Worm (Caenorhabditis elegans) whole organism, L2 larva: Measurements from ENCODE around the gene ZC477.4.

Experiments
- C34F6.9 ChIP-seq: fragments of 150-350 bp; optimal IDR thresholded peaks from 2 replicates; lab custom pipeline; 2014; ENCODE audit warnings: missing biosample characterization, missing genetic modification characterization
- F13H6.1 ChIP-seq: sonication (generic microtip); optimal IDR thresholded peaks from 2 replicates; lab custom pipeline; 2016; ENCODE audit warnings: missing genetic modification characterization, missing compliant biosample characterization
- R02D3.7 ChIP-seq: fragments of 150-350 bp; optimal IDR thresholded peaks from 2 replicates; lab custom pipeline; 2014; ENCODE audit warnings: missing biosample characterization, missing genetic modification characterization
- Y55F3AM.14 ChIP-seq: fragments of 200-800 bp; sonication (Bioruptor generic); optimal IDR thresholded peaks from 2 replicates; lab custom pipeline; 2018; ENCODE audit warnings: mild to moderate bottlenecking, missing genetic modification characterization, missing compliant biosample characterization
- ZK546.5 ChIP-seq: sonication (generic microtip); optimal IDR thresholded peaks from 2 replicates; lab custom pipeline; 2017; ENCODE audit warnings: missing biosample characterization, missing genetic modification characterization
- alr-1 ChIP-seq: fragments of 150-350 bp; optimal IDR thresholded peaks from 2 replicates; lab custom pipeline; 2014; ENCODE audit warnings: missing biosample characterization, missing genetic modification characterization
- ama-1 ChIP-seq: fragments of 150-350 bp; optimal IDR thresholded peaks from 2 replicates; lab custom pipeline; 2018; ENCODE audit warnings: inconsistent platforms
- blmp-1 ChIP-seq: sonication (generic microtip); optimal IDR thresholded peaks from 2 replicates; lab custom pipeline; 2017; ENCODE audit warnings: missing genetic modification characterization, mild to moderate bottlenecking, missing compliant biosample characterization, antibody characterized with exemption, moderate library complexity; ENCODE audit not compliant: insufficient read depth
- ceh-16 ChIP-seq: fragments of 150-350 bp; optimal IDR thresholded peaks from 2 replicates; lab custom pipeline; 2014; ENCODE audit warnings: missing biosample characterization, missing genetic modification characterization
- crh-2 ChIP-seq: sonication (generic microtip); optimal IDR thresholded peaks from 2 replicates; lab custom pipeline; 2017; ENCODE audit warnings: missing biosample characterization, missing genetic modification characterization
- dmd-4 ChIP-seq: sonication (generic microtip); optimal IDR thresholded peaks from 2 replicates; lab custom pipeline; 2017; ENCODE audit warnings: missing biosample characterization, missing genetic modification characterization
- egl-27 ChIP-seq: sonication (generic microtip); optimal IDR thresholded peaks from 3 replicates; lab custom pipeline; 2017; ENCODE audit warnings: missing biosample characterization, missing genetic modification reagents, missing genetic modification characterization
- elt-1 ChIP-seq: fragments of 150-350 bp; optimal IDR thresholded peaks from 2 replicates; lab custom pipeline; 2014; ENCODE audit warnings: missing biosample characterization, missing genetic modification characterization
- fos-1 ChIP-seq: fragments of 150-350 bp; optimal IDR thresholded peaks from 2 replicates; lab custom pipeline; 2014; ENCODE audit warnings: missing biosample characterization, missing genetic modification characterization
- gmeb-1 ChIP-seq: fragments of 150-350 bp; optimal IDR thresholded peaks from 2 replicates; lab custom pipeline; 2014; ENCODE audit warnings: missing biosample characterization, missing genetic modification characterization
- lin-11 ChIP-seq: fragments of 150-350 bp; sonication (generic microtip); optimal IDR thresholded peaks from 2 replicates; lab custom pipeline; 2014; ENCODE audit warnings: missing biosample characterization, missing genetic modification characterization, inconsistent platforms, mixed read lengths
- lin-13 ChIP-seq: fragments of 150-350 bp; optimal IDR thresholded peaks from 2 replicates; lab custom pipeline; 2014; ENCODE audit warnings: missing biosample characterization, missing genetic modification reagents, missing genetic modification characterization
- lin-39 ChIP-seq: fragments of 150-350 bp; optimal IDR thresholded peaks from 2 replicates; lab custom pipeline; 2014; ENCODE audit warnings: missing biosample characterization, missing genetic modification reagents, missing genetic modification characterization
- lsy-2 ChIP-seq, 2 experiments: fragments of 150-350 bp in 1 of 2; sonication (generic microtip) in 1 of 2; optimal IDR thresholded peaks; 2 replicates each; lab custom pipeline; 2014 to 2017; ENCODE audit warnings: missing biosample characterization in 2 of 2, missing genetic modification characterization in 2 of 2
- mab-5 ChIP-seq: fragments of 150-350 bp; optimal IDR thresholded peaks from 2 replicates; lab custom pipeline; 2014; ENCODE audit warnings: missing biosample characterization, missing genetic modification characterization
- mbf-1 ChIP-seq: sonication (generic microtip); optimal IDR thresholded peaks from 2 replicates; lab custom pipeline; 2017; ENCODE audit warnings: missing biosample characterization, missing genetic modification characterization
- mdl-1 ChIP-seq, 2 experiments: fragments of 150-350 bp in 1 of 2; sonication (generic microtip) in 1 of 2; optimal IDR thresholded peaks; 2 replicates each; lab custom pipeline; 2017; ENCODE audit warnings: missing biosample characterization in 2 of 2, missing genetic modification characterization in 2 of 2
- nhr-10 ChIP-seq: sonication (generic microtip); optimal IDR thresholded peaks from 2 replicates; lab custom pipeline; 2017; ENCODE audit warnings: missing biosample characterization, missing genetic modification characterization
- nhr-11 ChIP-seq: fragments of 150-350 bp; optimal IDR thresholded peaks from 2 replicates; lab custom pipeline; 2014; ENCODE audit warnings: missing biosample characterization, missing genetic modification characterization
- nhr-12 ChIP-seq: fragments of 150-350 bp; optimal IDR thresholded peaks from 2 replicates; lab custom pipeline; 2014; ENCODE audit warnings: missing biosample characterization, missing genetic modification characterization
- nhr-129 ChIP-seq: fragments of 150-350 bp; optimal IDR thresholded peaks from 2 replicates; lab custom pipeline; 2014; ENCODE audit warnings: missing biosample characterization, missing genetic modification characterization
- nhr-21 ChIP-seq: fragments of 150-350 bp; optimal IDR thresholded peaks from 2 replicates; lab custom pipeline; 2014; ENCODE audit warnings: missing biosample characterization, missing genetic modification characterization
- nhr-23 ChIP-seq: fragments of 150-350 bp; optimal IDR thresholded peaks from 2 replicates; lab custom pipeline; 2014; ENCODE audit warnings: missing biosample characterization, missing genetic modification reagents, missing genetic modification characterization
- nhr-237 ChIP-seq: fragments of 150-350 bp; optimal IDR thresholded peaks from 2 replicates; lab custom pipeline; 2014; ENCODE audit warnings: missing biosample characterization, missing genetic modification characterization
- nhr-25 ChIP-seq: fragments of 150-350 bp; sonication (generic microtip); optimal IDR thresholded peaks from 3 replicates; lab custom pipeline; 2014; ENCODE audit warnings: missing biosample characterization, missing genetic modification characterization
- nhr-6 ChIP-seq: fragments of 150-350 bp; optimal IDR thresholded peaks from 2 replicates; lab custom pipeline; 2014; ENCODE audit warnings: missing biosample characterization, missing genetic modification characterization
- nhr-77 ChIP-seq: fragments of 150-350 bp; optimal IDR thresholded peaks from 2 replicates; lab custom pipeline; 2014; ENCODE audit warnings: missing biosample characterization, missing genetic modification characterization
- peb-1 ChIP-seq: fragments of 150-350 bp; optimal IDR thresholded peaks from 2 replicates; lab custom pipeline; 2014; ENCODE audit warnings: missing biosample characterization, missing genetic modification characterization
- sem-4 ChIP-seq: fragments of 150-350 bp; optimal IDR thresholded peaks from 2 replicates; lab custom pipeline; 2014; ENCODE audit warnings: missing biosample characterization, missing genetic modification reagents, missing genetic modification characterization
- sma-3 ChIP-seq: sonication (generic microtip); optimal IDR thresholded peaks from 2 replicates; lab custom pipeline; 2016; ENCODE audit warnings: missing genetic modification reagents, missing genetic modification characterization, missing compliant biosample characterization
- sma-9 ChIP-seq, 2 experiments: fragments of 150-350 bp in 1 of 2; sonication (generic microtip) in 1 of 2; optimal IDR thresholded peaks; 2 replicates each; lab custom pipeline; 2014 to 2016; ENCODE audit warnings: missing genetic modification characterization in 2 of 2, mild to moderate bottlenecking in 1 of 2, missing biosample characterization in 1 of 2, missing compliant biosample characterization in 1 of 2, missing genetic modification reagents in 1 of 2, moderate library complexity in 1 of 2
- unc-39 ChIP-seq: fragments of 150-350 bp; optimal IDR thresholded peaks from 2 replicates; lab custom pipeline; 2014; ENCODE audit warnings: missing biosample characterization, missing genetic modification characterization
- unc-55 ChIP-seq: fragments of 150-350 bp; sonication (generic microtip); optimal IDR thresholded peaks from 3 replicates; lab custom pipeline; 2014; ENCODE audit warnings: missing biosample characterization, missing genetic modification reagents, missing genetic modification characterization
- unc-62 ChIP-seq: fragments of 150-350 bp; optimal IDR thresholded peaks from 2 replicates; lab custom pipeline; 2014; ENCODE audit warnings: missing biosample characterization, missing genetic modification reagents, missing genetic modification characterization
- zag-1 ChIP-seq: fragments of 150-350 bp; optimal IDR thresholded peaks from 2 replicates; lab custom pipeline; 2014; ENCODE audit warnings: missing biosample characterization, missing genetic modification characterization
- ztf-1 ChIP-seq: fragments of 200-800 bp; sonication (Bioruptor generic); conservative IDR thresholded peaks from 2 replicates; pipeline ENCODE4 v1.3.6; 2022; ENCODE audit warnings: missing genetic modification characterization, missing compliant biosample characterization
- ztf-4 ChIP-seq: fragments of 150-350 bp; optimal IDR thresholded peaks from 2 replicates; lab custom pipeline; 2014; ENCODE audit warnings: missing biosample characterization, missing genetic modification characterization

The ZC477.4 gene

DNA sequence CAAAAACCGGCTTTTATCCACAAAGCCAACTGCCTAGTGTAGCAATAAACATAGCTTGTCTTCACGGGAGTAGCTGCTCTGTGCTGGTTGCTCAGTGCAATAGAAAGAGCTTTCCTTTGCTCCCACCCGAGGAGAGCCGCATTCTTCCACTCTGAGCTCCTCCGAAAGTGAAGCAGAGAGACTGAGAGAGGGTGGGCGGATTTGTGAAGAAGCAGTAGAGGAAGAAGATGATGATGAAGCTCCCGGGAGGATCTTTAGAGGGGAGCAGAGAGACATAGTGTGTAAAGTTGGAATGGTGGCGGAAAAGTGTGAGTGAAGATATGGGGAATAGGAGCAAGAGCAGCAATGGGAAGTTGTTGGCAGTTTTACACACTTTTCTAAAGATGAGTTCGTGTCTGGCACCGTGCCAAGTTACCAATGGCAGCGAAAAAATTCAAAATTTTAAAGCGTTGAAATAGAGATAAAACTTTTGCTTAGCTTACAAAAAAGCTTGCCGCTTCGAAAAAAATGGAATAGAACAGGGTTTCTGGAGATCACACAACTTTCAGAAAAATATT lies at the start of gene ZC477.4:
Gene ZC477.4, minus strand, starts transcription at position 276 of the 557 bp plus-strand sequence.
- TF ChIP-seq F13H6.1 (tag; lab: Kevin White, UChicago) = peak; percentile 74
- TF ChIP-seq C34F6.9 (tag; lab: Kevin White, UChicago) = peak; percentile 41
- TF ChIP-seq blmp-1 (tag; lab: Kevin White, UChicago) = no peak
- TF ChIP-seq sma-9 (GFP tag; optimal IDR thresholded peaks at IDR 0.05; lab: Kevin White, UChicago) = peak; percentile 48
- TF ChIP-seq sma-9 (tag; optimal IDR thresholded peaks at IDR 0.05; lab: Kevin White, UChicago) = no peak
- no peak for TF ChIP-seq mab-5 (tag; lab: Kevin White, UChicago)
- no peak for TF ChIP-seq elt-1
- no peak for TF ChIP-seq nhr-10 (tag; lab: Kevin White, UChicago)
- no peak for TF ChIP-seq ama-1
- no peak for TF ChIP-seq nhr-21 (tag; lab: Kevin White, UChicago)
- no peak for TF ChIP-seq nhr-23 (tag; lab: Kevin White, UChicago)
- TF ChIP-seq lin-11 = no peak
- no peak for TF ChIP-seq mbf-1
- TF ChIP-seq ceh-16 (tag; lab: Kevin White, UChicago) = no peak
- no peak for TF ChIP-seq alr-1 (tag; lab: Kevin White, UChicago)
- no peak for TF ChIP-seq ztf-4 (tag; lab: Kevin White, UChicago)
- peak; percentile 67 for TF ChIP-seq nhr-129 (tag; lab: Kevin White, UChicago)
- no peak for TF ChIP-seq nhr-12 (tag; lab: Kevin White, UChicago)
- TF ChIP-seq nhr-6 (tag; lab: Kevin White, UChicago) = no peak
- no peak for TF ChIP-seq nhr-77
- TF ChIP-seq sma-3 (GFP tag; lab: Kevin White, UChicago) = no peak

DNA sequence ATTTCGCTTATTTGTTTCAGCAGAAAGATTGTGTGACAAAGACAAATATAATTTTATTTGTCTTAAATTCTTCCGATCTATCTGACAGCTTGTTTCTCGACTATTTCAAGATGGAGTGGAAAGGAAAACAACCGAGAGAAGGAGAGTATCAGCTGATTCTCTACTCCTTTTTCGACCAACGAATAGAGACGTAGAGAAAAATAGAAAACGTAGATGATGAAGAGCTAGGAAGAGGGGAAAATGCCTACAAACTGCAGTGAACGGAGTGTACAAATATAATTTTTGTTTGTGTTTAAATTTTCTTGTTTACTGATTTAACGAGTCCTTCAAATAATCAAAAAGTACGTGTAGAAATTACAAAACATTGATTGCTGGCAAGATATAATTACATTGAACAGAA lies 49.1 kb upstream of the ZC477.4 start:
- TF ChIP-seq nhr-6 (tag; lab: Kevin White, UChicago) = no peak
- TF ChIP-seq sma-9 (GFP tag; optimal IDR thresholded peaks at IDR 0.05; lab: Kevin White, UChicago) = no peak
- no peak for TF ChIP-seq sma-9 (tag; optimal IDR thresholded peaks at IDR 0.05; lab: Kevin White, UChicago)
- TF ChIP-seq F13H6.1 (tag; lab: Kevin White, UChicago) = no peak
- TF ChIP-seq nhr-11 (tag; lab: Kevin White, UChicago) = no peak
- TF ChIP-seq egl-27 (tag; lab: Kevin White, UChicago) = no peak
- TF ChIP-seq sem-4 (tag; lab: Kevin White, UChicago) = no peak
- TF ChIP-seq dmd-4 (tag; lab: Kevin White, UChicago) = no peak
- TF ChIP-seq mdl-1 (tag; optimal IDR thresholded peaks at IDR 0.05; lab: Kevin White, UChicago) = no peak
- TF ChIP-seq unc-62 (GFP tag; lab: Kevin White, UChicago) = no peak
- no peak for TF ChIP-seq alr-1 (tag; lab: Kevin White, UChicago)
- no peak for TF ChIP-seq nhr-237 (tag; lab: Kevin White, UChicago)
- peak; percentile 61 for TF ChIP-seq nhr-129 (tag; lab: Kevin White, UChicago)
- no peak for TF ChIP-seq nhr-23 (tag; lab: Kevin White, UChicago)
- TF ChIP-seq lsy-2 (tag; optimal IDR thresholded peaks at IDR 0.05; lab: Kevin White, UChicago) = peak in 1 of 2 experiments; percentile 55
- peak; percentile 51 for TF ChIP-seq unc-55
- TF ChIP-seq peb-1 (tag; lab: Kevin White, UChicago) = no peak
- TF ChIP-seq ama-1 = no peak
- no peak for TF ChIP-seq elt-1
- no peak for TF ChIP-seq nhr-10 (tag; lab: Kevin White, UChicago)
- TF ChIP-seq crh-2 (tag; lab: Kevin White, UChicago) = peak; percentile 30
- no peak for TF ChIP-seq Y55F3AM.14 (GFP tag; lab: Kevin White, UChicago)
- TF ChIP-seq ztf-1 = no peak
- no peak for TF ChIP-seq zag-1
- no peak for TF ChIP-seq nhr-25 (tag; lab: Kevin White, UChicago)
- no peak for TF ChIP-seq gmeb-1 (tag; lab: Kevin White, UChicago)
- TF ChIP-seq C34F6.9 (tag; lab: Kevin White, UChicago) = peak; percentile 56
- TF ChIP-seq ceh-16 (tag; lab: Kevin White, UChicago) = no peak
- TF ChIP-seq mbf-1 = no peak
- TF ChIP-seq lin-13 = no peak
- TF ChIP-seq nhr-21 (tag; lab: Kevin White, UChicago) = no peak
- TF ChIP-seq ztf-4 (tag; lab: Kevin White, UChicago) = no peak
- TF ChIP-seq mab-5 (tag; lab: Kevin White, UChicago) = no peak
- TF ChIP-seq fos-1 (tag; lab: Kevin White, UChicago) = peak; percentile 25
- TF ChIP-seq unc-39 = no peak
- no peak for TF ChIP-seq ZK546.5 (tag; lab: Kevin White, UChicago)
- TF ChIP-seq lin-39 (tag; lab: Kevin White, UChicago) = no peak
- TF ChIP-seq R02D3.7 (tag; lab: Kevin White, UChicago) = no peak
- no peak for TF ChIP-seq lin-11
